Fruit fly (Drosophila melanogaster): ENCODE data around the gene CG42266.
A peak's percentile ranks its signal among the peaks of the same experiment; 100 is the strongest.

Gene CG42266

dm6 chr2L:16302773-16303279 is 37.3 kb downstream of the CG42266 start, which contains the start of gene GMF (continued):
- TF ChIP-seq CG14860 (GFP tag; IDR thresholded peaks at IDR 0.05; ENCODE audit: partially characterized antibody) (no peak), CG3281 (GFP tag; optimal IDR thresholded peaks at IDR 0.05) (peak; percentile 6), tll (GFP tag; optimal IDR thresholded peaks at IDR 0.05) (no peak), Poxn (GFP tag; IDR thresholded peaks at IDR 0.05) (no peak), Dbx (GFP tag; IDR thresholded peaks at IDR 0.05) (0 out of 3 replicates have a peak, but pooled peaks have one; percentile 11), prd (optimal IDR thresholded peaks at IDR 0.05) (no peak), prd (GFP tag; IDR thresholded peaks at IDR 0.05) (no peak), CG34422 (GFP tag; IDR thresholded peaks at IDR 0.05) (0 out of 3 replicates have a peak, but pooled peaks have one; percentile 11), CG9437 (GFP tag; optimal IDR thresholded peaks at IDR 0.05) (no peak), cato (GFP tag; optimal IDR thresholded peaks at IDR 0.05; ENCODE audit: borderline replicate concordance) (peak; percentile 11), mam (GFP tag; optimal IDR thresholded peaks at IDR 0.05) (no peak), Hr3 (GFP tag; optimal IDR thresholded peaks at IDR 0.05) (peak; percentile 37), CG8924 (tag; optimal IDR thresholded peaks at IDR 0.05) (peak; percentile 62), grau (tag; optimal IDR thresholded peaks at IDR 0.05) (peak; percentile 43), MESR4 (GFP tag; optimal IDR thresholded peaks at IDR 0.05) (peak; percentile 70), sr (GFP tag; IDR thresholded peaks at IDR 0.05) (no peak; the same call in 2 of the 3 replicates), YL-1 (GFP tag; optimal IDR thresholded peaks at IDR 0.05) (peak; percentile 72), pho (GFP tag; optimal IDR thresholded peaks at IDR 0.05) (peak; percentile 12), fd64A (GFP tag; optimal IDR thresholded peaks at IDR 0.05) (no peak), Scr (GFP tag; IDR thresholded peaks at IDR 0.05; ENCODE audit: partially characterized antibody) (peak; percentile 44; the same call in 1 of the 2 replicates), ind (GFP tag; optimal IDR thresholded peaks at IDR 0.05) (peak; percentile 8), CG7372 (GFP tag; IDR thresholded peaks at IDR 0.05) (no peak), Nf-YC (tag; optimal IDR thresholded peaks at IDR 0.05) (peak; percentile 45), usp (GFP tag; optimal IDR thresholded peaks at IDR 0.05) (no peak), Mes4 (GFP tag; optimal IDR thresholded peaks at IDR 0.05) (no peak), CG2678 (tag; optimal IDR thresholded peaks at IDR 0.05) (peak; percentile 69), CG2199 (GFP tag; IDR thresholded peaks at IDR 0.05) (no peak), sens-2 (GFP tag; IDR thresholded peaks at IDR 0.05) (no peak), CG4820 (GFP tag; optimal IDR thresholded peaks at IDR 0.05) (peak; percentile 21), CG7786 (GFP tag; optimal IDR thresholded peaks at IDR 0.05) (no peak), Chrac-16 (GFP tag; optimal IDR thresholded peaks at IDR 0.05) (peak; percentile 42), lab (GFP tag; optimal IDR thresholded peaks at IDR 0.05) (peak; percentile 52), CG18476 (GFP tag; optimal IDR thresholded peaks at IDR 0.05) (peak; percentile 29), HLHmδ (GFP tag; optimal IDR thresholded peaks at IDR 0.05) (no peak), CG11504 (tag; optimal IDR thresholded peaks at IDR 0.05) (no peak), Max (GFP tag; optimal IDR thresholded peaks at IDR 0.05) (peak; percentile 46), CG2202 (tag; optimal IDR thresholded peaks at IDR 0.05) (no peak), Dp (GFP tag; optimal IDR thresholded peaks at IDR 0.05) (peak; percentile 13), BEAF-32 (GFP tag; optimal IDR thresholded peaks at IDR 0.05) (peak; percentile 67), pros (GFP tag; optimal IDR thresholded peaks at IDR 0.05) (no peak), CG7987 (GFP tag; optimal IDR thresholded peaks at IDR 0.05) (no peak), dmrt99B (tag; optimal IDR thresholded peaks at IDR 0.05) (no peak), unpg (GFP tag; optimal IDR thresholded peaks at IDR 0.05) (peak; percentile 40), CG13123 (GFP tag; optimal IDR thresholded peaks at IDR 0.05) (peak; percentile 5), CG13287 (GFP tag; IDR thresholded peaks at IDR 0.05; ENCODE audit: partially characterized antibody) (0 out of 2 replicates have a peak, but pooled peaks have one; percentile 25), CG9727 (GFP tag; optimal IDR thresholded peaks at IDR 0.05) (peak; percentile 50), Sry-β (GFP tag; optimal IDR thresholded peaks at IDR 0.05) (no peak), pita (GFP tag; optimal IDR thresholded peaks at IDR 0.05) (no peak), crp (GFP tag; optimal IDR thresholded peaks at IDR 0.05) (peak in 1 of 2 experiments; percentile 21)

All from whole organism, embryonic.